Worm (Caenorhabditis elegans): ENCODE measurements around the gene Y58A7A.5.

Gene Y58A7A.5

DNA sequence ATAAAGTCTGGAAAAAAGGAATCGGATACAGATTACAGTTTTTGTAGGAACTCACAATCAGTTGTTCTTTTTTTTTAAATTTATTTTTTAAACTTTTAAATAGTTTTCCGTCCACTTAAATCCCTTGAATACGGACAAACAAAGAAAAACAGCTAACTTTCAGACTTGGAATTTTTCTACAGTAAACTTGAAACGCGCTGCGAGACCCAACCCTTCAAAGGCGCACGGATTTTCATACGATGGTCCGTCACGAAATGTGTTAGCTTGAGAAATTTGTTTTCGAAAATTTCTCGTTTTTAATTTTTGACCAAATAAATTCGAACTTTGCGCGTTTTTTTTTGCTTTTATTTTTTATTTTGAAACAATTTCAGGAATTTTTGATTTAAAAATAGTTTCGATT lies 40.2 kb downstream of the Y58A7A.5 start:
- TF ChIP-seq D1046.2 (GFP tag; IDR thresholded peaks at IDR 0.05) = no peak
- TF ChIP-seq aha-1 (tag) = no peak
- no peak for TF ChIP-seq nhr-111 (GFP tag; optimal IDR thresholded peaks at IDR 0.05)
- no peak for TF ChIP-seq lin-1 (GFP tag; IDR thresholded peaks at IDR 0.05)
- TF ChIP-seq Y105C5A.15 (GFP tag; IDR thresholded peaks at IDR 0.05) = no peak
- TF ChIP-seq unc-39 (tag; optimal IDR thresholded peaks at IDR 0.05) = no peak
- no peak for TF ChIP-seq mxl-2 (GFP tag; conservative IDR thresholded peaks at IDR 0.05)
- no peak for TF ChIP-seq pqm-1 (tag; optimal IDR thresholded peaks at IDR 0.05)
- TF ChIP-seq ceh-28 (tag; optimal IDR thresholded peaks at IDR 0.05) = no peak
- TF ChIP-seq ctbp-1 (GFP tag; IDR thresholded peaks at IDR 0.05) = no peak
- no peak for TF ChIP-seq skn-1 (tag; optimal IDR thresholded peaks at IDR 0.05)
- no peak for TF ChIP-seq ceh-62 (tag; optimal IDR thresholded peaks at IDR 0.05)
- no peak for TF ChIP-seq daf-16 (GFP tag; optimal IDR thresholded peaks at IDR 0.05)
- TF ChIP-seq daf-16 (tag; optimal IDR thresholded peaks at IDR 0.05) = no peak
- no peak for TF ChIP-seq tag-97 (GFP tag; IDR thresholded peaks at IDR 0.05)

DNA sequence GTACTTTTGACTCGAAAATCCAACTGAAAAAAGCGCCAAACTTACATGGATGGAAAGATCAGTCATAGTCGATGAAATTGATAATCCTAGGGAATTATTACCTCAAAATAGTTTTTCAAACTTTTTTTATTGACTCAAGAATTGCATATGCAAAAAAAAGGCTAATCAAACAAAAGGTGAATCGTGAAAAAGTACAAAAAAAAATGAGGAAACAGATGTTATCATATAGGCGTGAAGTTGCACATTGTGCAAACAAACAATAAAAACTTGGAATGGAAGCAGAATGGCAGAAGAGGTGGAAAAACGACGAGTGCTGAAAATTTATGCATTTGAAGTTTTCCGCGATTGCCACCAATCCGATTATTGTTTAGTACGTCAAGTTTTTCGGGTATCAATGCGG lies 40.7 kb downstream of the Y58A7A.5 start, which contains the start of gene exc-14:
exc-14 (minus strand) TSS at position 101 of the 400 bp plus-strand sequence.
- no peak for TF ChIP-seq skn-1 (tag; optimal IDR thresholded peaks at IDR 0.05)
- no peak for TF ChIP-seq ceh-32 (tag; optimal IDR thresholded peaks at IDR 0.05; ENCODE audit: poor library complexity)
- TF ChIP-seq nhr-6 (tag; optimal IDR thresholded peaks at IDR 0.05) = no peak
- TF ChIP-seq attf-4 (tag; optimal IDR thresholded peaks at IDR 0.05) = no peak
- TF ChIP-seq tag-97 (GFP tag; IDR thresholded peaks at IDR 0.05) = no peak
- no peak for TF ChIP-seq nhr-102 (tag; optimal IDR thresholded peaks at IDR 0.05)
- TF ChIP-seq aha-1 (tag) = no peak
- no peak for TF ChIP-seq F10B5.3 (tag; optimal IDR thresholded peaks at IDR 0.05)
- TF ChIP-seq nhr-111 (GFP tag; optimal IDR thresholded peaks at IDR 0.05) = no peak
- TF ChIP-seq nhr-42 (GFP tag; IDR thresholded peaks at IDR 0.05) = no peak
- TF ChIP-seq nhr-77 (tag; optimal IDR thresholded peaks at IDR 0.05) = no peak
- TF ChIP-seq pha-4 (GFP tag; IDR thresholded peaks at IDR 0.05) = no peak
- TF ChIP-seq pha-4 (tag; optimal IDR thresholded peaks at IDR 0.05) = no peak
- TF ChIP-seq mep-1 (tag; optimal IDR thresholded peaks at IDR 0.05) = no peak
- TF ChIP-seq unc-39 (tag; optimal IDR thresholded peaks at IDR 0.05) = no peak
- TF ChIP-seq sdz-12 (GFP tag; optimal IDR thresholded peaks at IDR 0.05) = no peak
- TF ChIP-seq daf-16 (GFP tag; optimal IDR thresholded peaks at IDR 0.05) = no peak
- no peak for TF ChIP-seq daf-16 (tag; optimal IDR thresholded peaks at IDR 0.05)
- no peak for TF ChIP-seq gei-8 (GFP tag; optimal IDR thresholded peaks at IDR 0.05)
- no peak for TF ChIP-seq nhr-237 (tag; optimal IDR thresholded peaks at IDR 0.05)
- no peak for TF ChIP-seq unc-62 (GFP tag; optimal IDR thresholded peaks at IDR 0.05 in 1 of 2)
- TF ChIP-seq unc-62 (tag; optimal IDR thresholded peaks at IDR 0.05) = no peak
- TF ChIP-seq ZK337.2 (GFP tag; IDR thresholded peaks at IDR 0.05) = no peak

DNA sequence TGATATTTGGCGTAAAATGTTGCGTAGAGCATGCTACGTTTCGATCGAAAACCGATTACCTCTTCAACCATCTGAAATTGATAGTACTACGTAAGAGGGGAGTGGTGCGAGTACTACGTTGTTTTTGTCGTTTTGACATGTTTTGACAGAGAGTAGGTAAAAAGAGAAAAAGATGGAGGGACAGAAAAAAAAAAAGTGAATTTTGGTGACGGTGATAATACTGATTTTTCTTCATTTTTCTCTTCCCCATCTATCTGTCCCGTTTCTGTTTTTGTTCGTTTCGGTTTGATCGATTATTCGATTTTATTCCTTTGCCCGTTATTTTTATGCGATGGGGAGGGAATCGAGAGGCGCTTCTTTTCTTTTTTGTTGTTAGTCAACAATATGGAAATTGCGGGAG lies 45.8 kb downstream of the Y58A7A.5 start, which contains the start of gene K11D12.8:
K11D12.8 (minus strand) TSS at position 77 of the 400 bp plus-strand sequence.
- TF ChIP-seq unc-62 (GFP tag; optimal IDR thresholded peaks at IDR 0.05 in 1 of 2) (peak in 1 of 2 experiments; percentile 77), unc-62 (tag; optimal IDR thresholded peaks at IDR 0.05) (no peak), gei-8 (GFP tag; optimal IDR thresholded peaks at IDR 0.05) (no peak), mep-1 (tag; optimal IDR thresholded peaks at IDR 0.05) (no peak)

DNA sequence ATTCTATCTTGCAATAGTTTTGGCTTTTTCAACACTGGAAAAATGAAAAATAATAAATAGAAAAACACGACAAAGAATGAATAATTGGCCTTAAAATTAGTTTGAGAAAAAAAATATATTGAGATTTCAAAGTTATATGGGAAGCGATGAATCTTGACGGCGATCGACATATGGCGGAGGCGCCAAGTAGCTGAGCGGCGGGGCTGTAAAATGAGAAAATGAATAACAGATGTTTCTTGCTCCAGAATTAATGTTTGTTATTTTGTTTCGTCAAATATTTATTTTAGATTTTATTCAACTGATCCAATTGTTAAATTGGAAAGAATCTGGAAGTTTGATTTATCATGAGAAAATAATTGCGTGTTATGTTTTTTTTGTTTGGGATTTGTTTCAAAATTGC lies 47.2 kb downstream of the Y58A7A.5 start, which contains the start of gene K11D12.11:
K11D12.11 (minus strand) TSS at position 42 of the 400 bp plus-strand sequence.
- TF ChIP-seq lin-39 (tag; optimal IDR thresholded peaks at IDR 0.05) (no peak), lim-7 (GFP tag; IDR thresholded peaks at IDR 0.05) (no peak), cey-2 (tag; optimal IDR thresholded peaks at IDR 0.05; ENCODE audit: borderline replicate concordance, insufficient read depth) (no peak), ceh-44 (GFP tag; IDR thresholded peaks at IDR 0.05) (no peak), nhr-76 (tag; optimal IDR thresholded peaks at IDR 0.05) (no peak), tra-1 (GFP tag; IDR thresholded peaks at IDR 0.05) (no peak), dve-1 (tag; optimal IDR thresholded peaks at IDR 0.05; ENCODE audit: insufficient read depth) (no peak), ces-1 (GFP tag; optimal IDR thresholded peaks at IDR 0.05) (no peak), D1046.2 (GFP tag; IDR thresholded peaks at IDR 0.05) (no peak)
